Worm (Caenorhabditis elegans): ENCODE data around the gene wrt-2.

DNA sequence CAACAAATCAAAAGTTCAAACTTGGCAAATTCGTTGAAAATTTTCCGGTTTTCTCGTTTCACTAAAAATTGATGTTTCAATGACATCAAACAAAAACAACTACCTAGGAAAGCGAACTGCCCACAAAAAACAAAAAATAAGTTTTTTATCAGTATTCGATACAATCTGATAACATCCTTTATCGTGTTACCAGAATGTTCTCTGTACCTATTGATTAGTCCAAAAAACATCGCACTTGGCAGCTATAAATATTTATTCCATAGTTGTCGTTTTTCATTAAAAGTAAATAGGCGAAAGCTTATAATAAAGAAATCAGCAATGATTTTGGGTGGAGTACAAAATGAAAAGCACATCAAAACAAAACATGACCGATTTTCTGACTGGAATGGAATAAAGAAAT, 23.1 kb upstream of the wrt-2 start:
- no peak for TF ChIP-seq ztf-23 (GFP tag; IDR thresholded peaks at IDR 0.05)
- no peak for TF ChIP-seq T22C8.4 (GFP tag; IDR thresholded peaks at IDR 0.05)
- no peak for TF ChIP-seq cog-1 (tag; optimal IDR thresholded peaks at IDR 0.05)
- no peak for TF ChIP-seq ref-1 (GFP tag; conservative IDR thresholded peaks at IDR 0.05)
- TF ChIP-seq flt-1 (GFP tag; IDR thresholded peaks at IDR 0.05): no peak
- TF ChIP-seq tab-1 (GFP tag; IDR thresholded peaks at IDR 0.05): no peak
- no peak for TF ChIP-seq klf-2 (GFP tag; conservative IDR thresholded peaks at IDR 0.05)
- TF ChIP-seq ztf-29 (GFP tag; IDR thresholded peaks at IDR 0.05): no peak
